Worm (Caenorhabditis elegans) whole organism, L1 larva: ENCODE measurements around the gene ced-8.
"Not testable (repeated sequence)": the region's sequence is repeated elsewhere in the genome, so short reads cannot be mapped to it uniquely, and the experiment has no call there.

Experiments
- C34B4.2 ChIP-seq: sonication (generic microtip); optimal IDR thresholded peaks from 2 replicates; lab custom pipeline; 2017; ENCODE audit warnings: mild to moderate bottlenecking, missing genetic modification characterization, missing compliant biosample characterization
- F16B12.6 ChIP-seq: fragments of 150-350 bp; optimal IDR thresholded peaks from 2 replicates; lab custom pipeline; 2014; ENCODE audit warnings: missing biosample characterization, missing genetic modification characterization
- Y116A8C.19 ChIP-seq: sonication (generic microtip); optimal IDR thresholded peaks from 2 replicates; lab custom pipeline; 2016; ENCODE audit warnings: missing compliant biosample characterization, missing genetic modification characterization, borderline replicate concordance
- alr-1 ChIP-seq: fragments of 200-800 bp; sonication (Bioruptor generic); optimal IDR thresholded peaks from 2 replicates; lab custom pipeline; 2018; ENCODE audit warnings: borderline replicate concordance, mild to moderate bottlenecking, missing genetic modification characterization, missing compliant biosample characterization
- blmp-1 ChIP-seq: fragments of 150-350 bp; optimal IDR thresholded peaks from 2 replicates; lab custom pipeline; 2014; ENCODE audit warnings: missing biosample characterization, missing genetic modification characterization
- ceh-63 ChIP-seq: fragments of 200-800 bp; sonication (Bioruptor generic); optimal IDR thresholded peaks from 2 replicates; lab custom pipeline; 2018; ENCODE audit warnings: mild to moderate bottlenecking, missing genetic modification characterization, missing compliant biosample characterization
- ceh-88 ChIP-seq: fragments of 200-800 bp; sonication (Bioruptor generic); IDR thresholded peaks from 2 replicates; pipeline ENCODE4 v1.3.6; 2022; ENCODE audit warnings: missing genetic modification characterization, missing compliant biosample characterization
- efl-1 ChIP-seq, 4 experiments: fragments of 150-350 bp; optimal IDR thresholded peaks in 3 of 4; peaks in 1 of 4; 1 replicate in 1 of 4; 2 replicates in 3 of 4; lab custom pipeline; 2014; ENCODE audit warnings: missing biosample characterization in 2 of 4, missing genetic modification characterization in 2 of 4, missing genetic modification reagents in 2 of 4
- efl-3 ChIP-seq: fragments of 200-800 bp; sonication (Bioruptor generic); optimal IDR thresholded peaks from 2 replicates; lab custom pipeline; 2018; ENCODE audit warnings: mild to moderate bottlenecking, missing genetic modification characterization, missing compliant biosample characterization
- elt-2 ChIP-seq: sonication (generic microtip); optimal IDR thresholded peaks from 2 replicates; lab custom pipeline; 2016; ENCODE audit warnings: missing genetic modification characterization, mild to moderate bottlenecking, inconsistent platforms, missing compliant biosample characterization, missing genetic modification reagents
- fkh-10 ChIP-seq: sonication (generic microtip); optimal IDR thresholded peaks from 2 replicates; lab custom pipeline; 2017; ENCODE audit warnings: missing biosample characterization, missing genetic modification reagents, missing genetic modification characterization
- fos-1 ChIP-seq: fragments of 150-350 bp; optimal IDR thresholded peaks from 2 replicates; lab custom pipeline; 2014; ENCODE audit warnings: missing biosample characterization, missing genetic modification characterization
- hlh-4 ChIP-seq: sonication (generic microtip); optimal IDR thresholded peaks from 2 replicates; lab custom pipeline; 2016; ENCODE audit warnings: mild to moderate bottlenecking, missing genetic modification characterization, missing compliant biosample characterization
- lin-35 ChIP-seq, 2 experiments: fragments of 150-350 bp; optimal IDR thresholded peaks; 2 replicates each; lab custom pipeline; 2014; ENCODE audit warnings: missing biosample characterization in 2 of 2, missing genetic modification characterization in 2 of 2, missing genetic modification reagents in 2 of 2
- lir-3 ChIP-seq: sonication (generic microtip); optimal IDR thresholded peaks from 2 replicates; lab custom pipeline; 2016; ENCODE audit warnings: mild to moderate bottlenecking, missing genetic modification characterization, moderate library complexity, missing compliant biosample characterization; ENCODE audit not compliant: poor library complexity
- mab-9 ChIP-seq: fragments of 200-800 bp; sonication (Bioruptor generic); IDR thresholded peaks from 2 replicates; pipeline ENCODE4 v1.3.6; 2022; ENCODE audit warnings: missing genetic modification reagents, missing genetic modification characterization, missing compliant biosample characterization
- mdl-1 ChIP-seq, 2 experiments: fragments of 150-350 bp; optimal IDR thresholded peaks; 2 replicates each; lab custom pipeline; 2014 to 2017; ENCODE audit warnings: missing biosample characterization in 2 of 2, missing genetic modification characterization in 2 of 2, inconsistent platforms in 1 of 2
- mef-2 ChIP-seq: fragments of 150-350 bp; optimal IDR thresholded peaks from 2 replicates; lab custom pipeline; 2014; ENCODE audit warnings: missing biosample characterization, missing genetic modification characterization
- mep-1 ChIP-seq: fragments of 150-350 bp; optimal IDR thresholded peaks from 2 replicates; lab custom pipeline; 2014; ENCODE audit warnings: missing biosample characterization, missing genetic modification characterization
- nhr-20 ChIP-seq: sonication (generic microtip); optimal IDR thresholded peaks from 2 replicates; lab custom pipeline; 2016; ENCODE audit warnings: mild to moderate bottlenecking, missing genetic modification characterization, missing compliant biosample characterization
- nhr-71 ChIP-seq: sonication (generic microtip); optimal IDR thresholded peaks from 2 replicates; lab custom pipeline; 2016; ENCODE audit warnings: mild to moderate bottlenecking, missing genetic modification characterization, moderate library complexity, missing compliant biosample characterization
- nhr-85 ChIP-seq: sonication (generic microtip); peaks from one replicate; lab custom pipeline; 2016; ENCODE audit warnings: missing genetic modification characterization, inconsistent platforms, missing compliant biosample characterization
- nhr-90 ChIP-seq: sonication (generic microtip); optimal IDR thresholded peaks from 2 replicates; lab custom pipeline; 2016; ENCODE audit warnings: mild to moderate bottlenecking, missing genetic modification characterization, missing compliant biosample characterization; ENCODE audit not compliant: poor library complexity
- rnt-1 ChIP-seq: sonication (generic microtip); optimal IDR thresholded peaks from 2 replicates; lab custom pipeline; 2016; ENCODE audit warnings: mild to moderate bottlenecking, missing genetic modification characterization, moderate library complexity, missing compliant biosample characterization
- skn-1 ChIP-seq: fragments of 150-350 bp; optimal IDR thresholded peaks from 2 replicates; lab custom pipeline; 2014; ENCODE audit warnings: missing biosample characterization, missing genetic modification characterization
- swsn-7 ChIP-seq: sonication (generic microtip); optimal IDR thresholded peaks from 2 replicates; lab custom pipeline; 2016; ENCODE audit warnings: missing genetic modification characterization, missing compliant biosample characterization
- tlp-1 ChIP-seq: fragments of 150-350 bp; optimal IDR thresholded peaks from 2 replicates; lab custom pipeline; 2014; ENCODE audit warnings: missing biosample characterization, missing genetic modification characterization
- unc-30 ChIP-seq: sonication (generic microtip); optimal IDR thresholded peaks from 2 replicates; lab custom pipeline; 2017; ENCODE audit warnings: missing biosample characterization, missing genetic modification characterization
- ztf-11 ChIP-seq, 2 experiments: sonication (generic microtip); optimal IDR thresholded peaks; 2 replicates each; lab custom pipeline; 2016 to 2017; ENCODE audit warnings: missing genetic modification characterization in 2 of 2, missing biosample characterization in 1 of 2, missing compliant biosample characterization in 1 of 2

ced-8 gene

DNA sequence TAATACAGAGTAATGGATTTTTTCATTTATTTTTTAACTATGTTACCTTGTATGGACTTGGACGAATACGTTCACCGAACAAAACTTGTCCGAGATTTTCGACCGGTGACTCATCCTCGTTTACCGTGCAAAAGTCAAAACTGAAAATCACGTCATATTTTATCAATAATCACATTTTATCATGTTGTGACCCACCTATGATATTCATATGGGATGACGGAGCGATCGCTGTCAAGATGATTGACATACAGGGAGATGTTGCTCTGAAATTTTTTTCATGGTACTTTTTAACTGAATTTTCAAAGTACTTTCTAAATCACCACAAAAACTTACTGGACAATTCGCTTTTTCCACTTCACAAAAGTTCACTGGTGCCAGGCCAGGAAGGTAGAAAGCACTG, 4.9 kb upstream of the ced-8 start:
- TF ChIP-seq alr-1 (peak; percentile 77), fos-1 (tag; lab: Kevin White, UChicago) (no peak)
- TF ChIP-seq, all 84 proteins: peak for 1

DNA sequence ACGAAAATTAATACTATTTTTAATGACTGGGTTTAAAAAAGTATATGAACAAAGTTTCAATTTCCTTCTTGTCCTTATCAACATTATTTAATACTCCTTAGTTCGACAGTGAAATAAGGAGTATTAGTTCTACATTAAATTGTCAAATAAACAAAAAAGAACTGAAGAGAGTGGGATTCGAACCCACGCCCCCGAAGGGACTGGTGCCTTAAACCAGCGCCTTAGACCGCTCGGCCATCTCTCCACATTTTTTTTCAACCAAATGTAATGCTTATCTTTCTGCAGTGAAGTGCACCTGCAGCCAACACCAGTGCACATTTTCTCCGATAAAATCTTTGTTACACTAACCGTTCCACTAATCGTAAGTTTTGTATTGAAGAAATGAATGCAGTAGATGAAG, 2.5 kb upstream of the ced-8 start:
- TF ChIP-seq ceh-63 (no peak), nhr-85 (tag; lab: Kevin White, UChicago) (peak; percentile 62), nhr-71 (peak; percentile 2), efl-3 (GFP tag; lab: Kevin White, UChicago) (no peak), nhr-20 (tag; lab: Kevin White, UChicago) (peak; percentile 10), rnt-1 (peak; percentile 7), lin-35 (GFP tag; optimal IDR thresholded peaks at IDR 0.05; lab: Kevin White, UChicago) (peak in 1 of 2 experiments; percentile 26), elt-2 (no peak), lir-3 (tag; lab: Kevin White, UChicago) (peak; percentile 17)

DNA sequence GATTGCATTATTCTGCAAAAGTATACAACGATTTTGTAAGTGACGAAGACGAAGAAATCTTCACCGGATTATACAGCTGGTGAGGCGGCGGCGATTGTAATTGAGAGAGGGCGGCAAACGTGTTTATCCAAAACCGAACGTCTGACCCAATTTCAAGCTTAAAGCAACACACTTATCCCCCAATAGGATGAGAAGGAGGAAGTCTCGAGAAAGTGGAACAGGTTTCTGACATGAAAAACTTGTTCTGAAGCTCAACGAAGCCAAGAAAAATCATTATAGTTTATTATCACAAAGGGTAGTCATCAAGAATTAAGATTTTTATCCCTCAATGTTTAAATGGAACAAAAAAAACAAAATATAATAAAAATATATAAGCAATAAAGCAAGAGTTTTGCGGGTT, 1.7 kb upstream of the ced-8 start, which contains the start of gene spp-13:
Gene spp-13 (minus strand): TSS at position 143 of the 400 bp plus-strand sequence.
- TF ChIP-seq blmp-1 (tag; lab: Kevin White, UChicago) (peak; percentile 56), C34B4.2 (no peak), ceh-63 (no peak)

DNA sequence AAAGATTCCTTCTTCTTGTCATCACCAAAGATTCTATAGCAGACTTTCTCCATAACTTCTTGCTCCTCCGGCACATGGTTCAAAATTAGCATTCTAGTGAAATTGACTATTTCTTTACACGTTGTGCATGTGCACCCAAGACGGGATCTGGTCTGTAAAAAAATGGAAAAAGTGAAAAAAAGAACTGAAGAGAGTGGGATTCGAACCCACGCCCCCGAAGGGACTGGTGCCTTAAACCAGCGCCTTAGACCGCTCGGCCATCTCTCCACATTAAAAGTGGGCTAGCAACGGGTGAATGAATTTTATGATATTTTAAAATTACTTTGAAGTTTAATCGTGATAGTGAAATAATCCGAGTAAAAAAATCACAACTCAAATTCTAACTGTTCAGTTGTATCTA, 1.0 kb upstream of the ced-8 start:
- TF ChIP-seq lin-35 (GFP tag; optimal IDR thresholded peaks at IDR 0.05; lab: Kevin White, UChicago) (peak in 1 of 2 experiments; percentile 7), efl-1 (optimal IDR thresholded peaks at IDR 0.05; lab: Kevin White, UChicago) (no peak), efl-1 (GFP tag; optimal IDR thresholded peaks at IDR 0.05 in 1 of 2; lab: Kevin White, UChicago) (peak in 1 of 2 experiments; percentile 17), nhr-85 (tag; lab: Kevin White, UChicago) (peak; percentile 24), mab-9 (GFP tag; lab: Robert Waterston, UW) (no peak)

DNA sequence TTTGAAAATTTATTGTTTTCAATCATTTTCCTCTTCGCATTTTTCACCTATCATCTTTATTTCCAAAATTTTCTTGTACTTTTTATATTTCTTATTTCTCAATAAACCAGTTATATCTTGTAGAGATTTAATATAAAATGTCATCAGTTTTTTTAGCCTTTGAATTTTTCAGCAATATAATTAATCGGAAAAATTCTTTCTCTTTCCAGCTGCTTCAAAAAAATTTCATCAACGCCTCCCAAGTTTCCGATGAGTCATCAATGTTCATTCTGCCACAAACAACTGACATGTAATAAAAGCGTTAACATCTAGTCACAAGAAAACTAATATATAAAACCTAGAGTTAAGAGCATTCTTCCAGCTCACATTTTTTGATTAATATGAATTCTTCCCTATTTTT, 3.6 kb downstream of the ced-8 start, which contains the start of gene F08F1.4:
Gene F08F1.4 (plus strand): TSS at position 301 of the 400 bp plus-strand sequence.
- TF ChIP-seq Y116A8C.19: no peak
- TF ChIP-seq ceh-88 (GFP tag; lab: Robert Waterston, UW): no peak
- TF ChIP-seq mef-2: no peak
- TF ChIP-seq fkh-10: no peak
- TF ChIP-seq tlp-1 (tag; lab: Kevin White, UChicago): no peak
- no peak for TF ChIP-seq blmp-1 (tag; lab: Kevin White, UChicago)
- TF ChIP-seq lir-3 (tag; lab: Kevin White, UChicago): no peak
- TF ChIP-seq nhr-90 (tag; lab: Kevin White, UChicago): no peak
- TF ChIP-seq F16B12.6: no peak
- TF ChIP-seq nhr-20 (tag; lab: Kevin White, UChicago): no peak
- no peak for TF ChIP-seq fos-1 (tag; lab: Kevin White, UChicago)
- no peak for TF ChIP-seq mep-1
- no peak for TF ChIP-seq swsn-7 (tag; lab: Kevin White, UChicago)
- TF ChIP-seq hlh-4 (tag; lab: Kevin White, UChicago): no peak
- no peak for TF ChIP-seq skn-1 (tag; lab: Kevin White, UChicago)
- TF ChIP-seq ztf-11 (tag; optimal IDR thresholded peaks at IDR 0.05; lab: Kevin White, UChicago): no peak
- no peak for TF ChIP-seq unc-30 (tag; lab: Kevin White, UChicago)
- TF ChIP-seq, all 84 proteins: peak for 0

DNA sequence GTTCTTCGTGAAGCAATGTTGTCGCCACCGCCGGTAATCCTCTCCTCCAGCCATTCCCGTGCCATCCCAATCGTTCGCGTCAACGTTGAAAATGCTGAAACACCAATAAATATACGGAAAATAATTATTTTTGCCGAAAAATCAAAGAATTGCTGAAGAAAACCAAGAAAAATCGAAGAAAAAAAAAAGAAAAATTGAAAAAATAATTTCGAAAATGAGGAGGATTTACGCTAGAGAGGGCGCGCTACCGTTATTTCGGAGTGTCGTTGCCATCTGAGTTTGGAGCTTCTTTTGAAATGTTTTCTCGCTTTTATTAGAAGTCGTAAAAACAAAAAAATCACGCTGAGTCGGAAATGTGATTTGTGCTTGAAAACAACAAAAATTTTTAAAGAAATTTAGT, 6.0 kb downstream of the ced-8 start, which contains the start of gene F08F1.9:
Gene F08F1.9 (minus strand): TSS at position 101 of the 400 bp plus-strand sequence.
- TF ChIP-seq mdl-1 (tag; optimal IDR thresholded peaks at IDR 0.05; lab: Kevin White, UChicago); hlh-4 (tag; lab: Kevin White, UChicago); ceh-88 (GFP tag; lab: Robert Waterston, UW): not testable (repeated sequence)
- TF ChIP-seq, all 84 proteins: peak for 0; not testable (repeated sequence) for 84
